Worm (Caenorhabditis elegans): ENCODE measurements around the gene ZK938.1.

ce11 chrII:9831033-9831432, 1.8 kb downstream of the ZK938.1 start, which contains the start of gene ZK938.12:
- TF ChIP-seq him-1 (tag; optimal IDR thresholded peaks at IDR 0.05) (no peak), W03F9.2 (tag; optimal IDR thresholded peaks at IDR 0.05) (no peak)

Measured in whole organism, L4/young adult.